Worm (Caenorhabditis elegans): ENCODE measurements around the gene aff-1.

aff-1 gene

ce11 chrII:6847917-6848379 is 15.6 kb downstream of the aff-1 start, which contains the start of gene tbc-6 (continued):
- TF ChIP-seq tbx-2 (tag; optimal IDR thresholded peaks at IDR 0.05): peak; percentile 71

DNA sequence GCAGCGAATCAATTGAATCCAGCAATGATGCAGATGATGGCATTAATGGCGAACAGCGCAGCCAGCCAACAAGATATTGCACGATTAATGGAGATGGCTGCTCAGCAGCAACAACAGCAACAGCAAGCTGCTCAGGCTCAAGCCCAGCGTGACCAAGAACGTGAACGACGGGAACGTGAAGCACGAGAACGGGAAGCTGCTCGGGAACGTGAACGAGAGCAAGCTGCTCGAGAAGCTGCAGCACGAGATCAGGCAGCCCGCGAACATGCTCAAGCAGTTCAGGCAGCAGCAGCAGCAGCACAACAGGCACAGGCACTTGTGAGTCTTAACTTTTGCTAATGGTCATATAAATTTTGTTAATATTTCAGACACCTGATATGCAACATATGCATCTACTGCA is 16.8 kb downstream of the aff-1 start:
- TF ChIP-seq dsc-1 (tag; optimal IDR thresholded peaks at IDR 0.05) (no peak), C04F5.9 (tag; optimal IDR thresholded peaks at IDR 0.05) (no peak), lin-13 (GFP tag; optimal IDR thresholded peaks at IDR 0.05) (no peak), tbx-2 (tag; optimal IDR thresholded peaks at IDR 0.05) (no peak)

- TF ChIP-seq snu-23 (GFP tag; optimal IDR thresholded peaks at IDR 0.05): peak; percentile 41
- peak; percentile 49 for TF ChIP-seq elt-2 (tag; optimal IDR thresholded peaks at IDR 0.05)
- peak in 1 of 2 experiments; percentile 1 for TF ChIP-seq lsy-2 (tag; optimal IDR thresholded peaks at IDR 0.05)
- no peak for TF ChIP-seq nhr-12 (tag; optimal IDR thresholded peaks at IDR 0.05)
- TF ChIP-seq nhr-71 (tag; optimal IDR thresholded peaks at IDR 0.05): peak; percentile 32
- TF ChIP-seq elt-3 (tag; optimal IDR thresholded peaks at IDR 0.05): peak in 2 of 6 experiments; percentile 33 to 69
- TF ChIP-seq nhr-90 (tag; optimal IDR thresholded peaks at IDR 0.05; ENCODE audit: poor library complexity): peak; percentile 12
- peak; percentile 69 for TF ChIP-seq blmp-1 (tag; optimal IDR thresholded peaks at IDR 0.05)
- TF ChIP-seq efl-1 (optimal IDR thresholded peaks at IDR 0.05): no peak
- peak in 1 of 2 experiments; percentile 87 for TF ChIP-seq efl-1 (GFP tag; optimal IDR thresholded peaks at IDR 0.05 in 1 of 2)
- TF ChIP-seq fos-1 (tag; optimal IDR thresholded peaks at IDR 0.05): no peak
- no peak for TF ChIP-seq dsc-1 (tag; optimal IDR thresholded peaks at IDR 0.05)
- peak; percentile 30 for TF ChIP-seq nhr-20 (tag; optimal IDR thresholded peaks at IDR 0.05)
- TF ChIP-seq tbx-2 (tag; optimal IDR thresholded peaks at IDR 0.05): peak; percentile 63
Observed at ce11 chrII:6845006-6845459, 18.5 kb downstream of the aff-1 start.

- TF ChIP-seq alr-1 (tag; optimal IDR thresholded peaks at IDR 0.05; ENCODE audit: borderline replicate concordance) (no peak), ces-1 (GFP tag; optimal IDR thresholded peaks at IDR 0.05) (no peak), tlp-1 (tag; optimal IDR thresholded peaks at IDR 0.05) (no peak), F16B12.6 (tag; optimal IDR thresholded peaks at IDR 0.05) (no peak), lin-39 (tag; optimal IDR thresholded peaks at IDR 0.05) (no peak), egl-27 (tag; optimal IDR thresholded peaks at IDR 0.05) (peak in 1 of 2 experiments; percentile 59), ceh-82 (tag; optimal IDR thresholded peaks at IDR 0.05) (peak in 1 of 3 experiments; percentile 11), pax-3 (tag; optimal IDR thresholded peaks at IDR 0.05) (no peak), unc-30 (tag; optimal IDR thresholded peaks at IDR 0.05) (no peak), fkh-10 (GFP tag; optimal IDR thresholded peaks at IDR 0.05) (no peak), nhr-12 (tag; optimal IDR thresholded peaks at IDR 0.05) (no peak), nhr-11 (tag; optimal IDR thresholded peaks at IDR 0.05) (no peak), C04F5.9 (tag; optimal IDR thresholded peaks at IDR 0.05) (no peak), hpl-2 (GFP tag; optimal IDR thresholded peaks at IDR 0.05) (no peak), lsy-2 (tag; optimal IDR thresholded peaks at IDR 0.05) (peak in 1 of 2 experiments; percentile 25), ztf-4 (tag; optimal IDR thresholded peaks at IDR 0.05) (no peak), hlh-4 (tag; optimal IDR thresholded peaks at IDR 0.05) (no peak), C16A3.4 (tag; optimal IDR thresholded peaks at IDR 0.05) (no peak), nhr-19 (GFP tag; conservative IDR thresholded peaks at IDR 0.05) (no peak), nhr-77 (tag; optimal IDR thresholded peaks at IDR 0.05) (no peak), skn-1 (tag; optimal IDR thresholded peaks at IDR 0.05) (peak; percentile 61), ztf-11 (tag; optimal IDR thresholded peaks at IDR 0.05) (no peak), unc-98 (GFP tag; IDR thresholded peaks at IDR 0.05) (no peak), mdl-1 (tag; optimal IDR thresholded peaks at IDR 0.05) (no peak), lin-15B (tag; optimal IDR thresholded peaks at IDR 0.05) (no peak), snpc-4 (tag; optimal IDR thresholded peaks at IDR 0.05) (peak; percentile 40), tbx-2 (tag; optimal IDR thresholded peaks at IDR 0.05) (no peak), efl-1 (optimal IDR thresholded peaks at IDR 0.05) (peak in 1 of 2 experiments; percentile 11), efl-1 (GFP tag; optimal IDR thresholded peaks at IDR 0.05 in 1 of 2) (peak in 1 of 2 experiments; percentile 42), rnt-1 (tag; optimal IDR thresholded peaks at IDR 0.05) (peak; percentile 14), efl-3 (GFP tag; optimal IDR thresholded peaks at IDR 0.05) (no peak), mef-2 (tag; optimal IDR thresholded peaks at IDR 0.05) (no peak), jun-1 (tag; optimal IDR thresholded peaks at IDR 0.05) (no peak), swsn-7 (tag; optimal IDR thresholded peaks at IDR 0.05) (no peak), nhr-47 (tag; optimal IDR thresholded peaks at IDR 0.05) (no peak)
Observed at ce11 chrII:6844227-6845005, 19.1 kb downstream of the aff-1 start.

All from whole organism, L1 larva.